Worm (Caenorhabditis elegans): ENCODE results near the gene tag-10.

ce11 chrII:13609655-13610054 is 22.7 kb upstream of the tag-10 start, which contains the start of gene gst-20:
- no peak for TF ChIP-seq dao-5 (tag; optimal IDR thresholded peaks at IDR 0.05)
- no peak for TF ChIP-seq W03F9.2 (tag; optimal IDR thresholded peaks at IDR 0.05)
- no peak for TF ChIP-seq him-1 (tag; optimal IDR thresholded peaks at IDR 0.05)
